Worm (Caenorhabditis elegans) whole organism, mixed stage, embryonic: ENCODE results near the gene ZK813.5.

Experiments
- blmp-1 ChIP-seq: fragments of 150-350 bp; optimal IDR thresholded peaks from 2 replicates; lab custom pipeline; 2014; ENCODE audit warnings: missing biosample characterization, missing genetic modification characterization
- ceh-39 ChIP-seq: fragments of 150-350 bp; optimal IDR thresholded peaks from 2 replicates; lab custom pipeline; 2014; ENCODE audit warnings: missing biosample characterization, missing genetic modification characterization
- elt-1 ChIP-seq: sonication (generic microtip); optimal IDR thresholded peaks from 2 replicates; lab custom pipeline; 2017; ENCODE audit warnings: missing genetic modification characterization, mild to moderate bottlenecking, missing compliant biosample characterization, antibody characterized with exemption, moderate library complexity, borderline replicate concordance; ENCODE audit not compliant: insufficient read depth
- elt-3 ChIP-seq: fragments of 150-350 bp; optimal IDR thresholded peaks from 2 replicates; lab custom pipeline; 2014; ENCODE audit warnings: missing biosample characterization, missing genetic modification characterization
- mep-1 ChIP-seq: fragments of 150-350 bp; optimal IDR thresholded peaks from 2 replicates; lab custom pipeline; 2017; ENCODE audit warnings: missing biosample characterization, missing genetic modification reagents, missing genetic modification characterization, inconsistent platforms
- mls-2 ChIP-seq: sonication (generic microtip); optimal IDR thresholded peaks from 2 replicates; lab custom pipeline; 2016; ENCODE audit warnings: mild to moderate bottlenecking, missing genetic modification characterization, moderate library complexity, missing compliant biosample characterization
- nhr-237 ChIP-seq: fragments of 150-350 bp; optimal IDR thresholded peaks from 2 replicates; lab custom pipeline; 2014; ENCODE audit warnings: missing biosample characterization, missing genetic modification characterization
- nhr-28 ChIP-seq: fragments of 150-350 bp; optimal IDR thresholded peaks from 2 replicates; lab custom pipeline; 2014; ENCODE audit warnings: missing biosample characterization, missing genetic modification characterization
- nhr-76 ChIP-seq: sonication (generic microtip); optimal IDR thresholded peaks from 2 replicates; lab custom pipeline; 2017; ENCODE audit warnings: missing biosample characterization, missing genetic modification characterization
- pha-4 ChIP-seq: fragments of 150-350 bp; optimal IDR thresholded peaks from 2 replicates; lab custom pipeline; 2018; ENCODE audit warnings: missing biosample characterization, missing genetic modification reagents, missing genetic modification characterization
- snpc-4 ChIP-seq: fragments of 150-350 bp; optimal IDR thresholded peaks from 2 replicates; lab custom pipeline; 2014; ENCODE audit warnings: missing biosample characterization, missing genetic modification characterization
- unc-39 ChIP-seq: fragments of 150-350 bp; optimal IDR thresholded peaks from 2 replicates; lab custom pipeline; 2014; ENCODE audit warnings: missing biosample characterization, missing genetic modification characterization
- ztf-11 ChIP-seq: fragments of 150-350 bp; optimal IDR thresholded peaks from 2 replicates; lab custom pipeline; 2014; ENCODE audit warnings: missing biosample characterization, missing genetic modification characterization

ce11 chrX:3414660-3415144 lies 36.3 kb downstream of the ZK813.5 start, which contains the start of gene dhs-27:
- TF ChIP-seq blmp-1 (tag; lab: Kevin White, UChicago) (no peak), snpc-4 (tag; lab: Kevin White, UChicago) (no peak), elt-1 (tag; lab: Kevin White, UChicago) (peak; percentile 4), mep-1 (tag; lab: Kevin White, UChicago) (no peak), unc-39 (tag; lab: Kevin White, UChicago) (no peak), pha-4 (tag; lab: Kevin White, UChicago) (no peak), mls-2 (tag; lab: Kevin White, UChicago) (no peak), ztf-11 (no peak), ceh-39 (tag; lab: Kevin White, UChicago) (no peak), nhr-237 (tag; lab: Kevin White, UChicago) (no peak), nhr-28 (tag; lab: Kevin White, UChicago) (no peak), nhr-76 (tag; lab: Kevin White, UChicago) (no peak), elt-3 (tag; lab: Kevin White, UChicago) (no peak)
